Worm (Caenorhabditis elegans) whole organism, dauer: Measurements from ENCODE around the gene srh-303.

Experiments
- unc-62 ChIP-seq: sonication (generic microtip); optimal IDR thresholded peaks from 2 replicates; lab custom pipeline; 2017; ENCODE audit warnings: missing biosample characterization, missing genetic modification reagents, missing genetic modification characterization

Gene srh-303

ce11 chrV:17831350-17831749 lies at the start of gene srh-303:
Gene srh-303, plus strand, starts transcription at chrV:17831650.
- TF ChIP-seq unc-62 (GFP tag; lab: Kevin White, UChicago) = no peak

DNA sequence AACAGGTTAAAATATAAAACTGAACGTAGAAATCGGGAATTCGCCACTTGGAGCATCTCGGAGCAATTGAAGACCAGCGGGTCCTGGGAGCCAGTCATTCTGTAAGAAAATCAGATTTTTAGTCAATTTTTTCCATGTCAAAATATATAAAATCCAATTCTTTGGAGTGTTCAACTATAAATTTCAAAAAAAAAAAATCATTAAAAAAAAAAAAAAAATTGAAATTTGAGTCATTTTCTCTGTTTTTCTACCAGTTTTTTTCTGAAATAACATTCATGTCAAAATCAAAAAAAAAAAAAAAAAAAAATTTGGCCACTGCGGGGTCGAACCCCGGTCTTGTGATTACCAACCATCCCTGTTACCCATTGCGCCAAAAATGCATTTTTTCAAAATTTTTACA lies 47.9 kb upstream of the srh-303 start, which contains the start of gene srab-12:
Gene srab-12 (minus strand): TSS at position 101 of the 400 bp plus-strand sequence.
- no peak for TF ChIP-seq unc-62 (GFP tag; lab: Kevin White, UChicago)

ce11 chrV:17784363-17784762 lies 47.1 kb upstream of the srh-303 start:
- no peak for TF ChIP-seq unc-62 (GFP tag; lab: Kevin White, UChicago)

ce11 chrV:17790191-17790590 lies 41.3 kb upstream of the srh-303 start, which contains the start of gene srh-290:
Gene srh-290, plus strand, starts transcription at chrV:17790491.
- no peak for TF ChIP-seq unc-62 (GFP tag; lab: Kevin White, UChicago)

- no peak for TF ChIP-seq unc-62 (GFP tag; lab: Kevin White, UChicago)
Measured at ce11 chrV:17793986-17794385, 37.5 kb upstream of the srh-303 start, which contains the start of gene srh-289. Gene srh-289, minus strand, starts transcription at chrV:17794086.

- no peak for TF ChIP-seq unc-62 (GFP tag; lab: Kevin White, UChicago)
Measured at ce11 chrV:17795655-17796054, 35.8 kb upstream of the srh-303 start, which contains the start of gene srh-288. Gene srh-288, minus strand, starts transcription at chrV:17795755.

- TF ChIP-seq unc-62 (GFP tag; lab: Kevin White, UChicago) = no peak
Measured at ce11 chrV:17798789-17799188, 32.7 kb upstream of the srh-303 start, which contains the start of gene srx-18. Gene srx-18, minus strand, starts transcription at chrV:17798889.

ce11 chrV:17800538-17800937 lies 30.9 kb upstream of the srh-303 start, which contains the start of gene srh-287:
Gene srh-287, plus strand, starts transcription at chrV:17800838.
- no peak for TF ChIP-seq unc-62 (GFP tag; lab: Kevin White, UChicago)

DNA sequence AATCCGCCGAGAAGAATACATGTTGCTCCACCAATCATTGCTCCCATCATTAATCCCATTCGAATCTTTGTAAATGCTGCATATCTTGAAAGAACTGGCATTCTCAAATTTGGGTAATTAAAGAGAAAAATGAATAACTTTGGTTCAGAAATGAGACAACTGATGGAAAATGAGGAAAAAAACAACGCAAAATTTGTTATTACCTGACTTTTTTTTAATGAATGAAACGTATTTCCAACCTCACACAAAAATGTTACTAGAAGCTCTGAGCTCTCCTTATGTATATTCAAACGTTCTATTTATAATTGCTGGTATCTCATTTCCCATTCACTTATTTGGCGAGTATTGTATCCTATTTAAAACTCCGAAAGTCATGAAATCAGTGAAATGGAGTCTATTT lies 28.9 kb upstream of the srh-303 start, which contains the start of the genes Y94A7B.11 and srh-292:
Gene Y94A7B.11 (minus strand): TSS at position 101 of the 400 bp plus-strand sequence.
Gene srh-292 (plus strand): TSS at position 251 of the 400 bp plus-strand sequence.
- no peak for TF ChIP-seq unc-62 (GFP tag; lab: Kevin White, UChicago)

DNA sequence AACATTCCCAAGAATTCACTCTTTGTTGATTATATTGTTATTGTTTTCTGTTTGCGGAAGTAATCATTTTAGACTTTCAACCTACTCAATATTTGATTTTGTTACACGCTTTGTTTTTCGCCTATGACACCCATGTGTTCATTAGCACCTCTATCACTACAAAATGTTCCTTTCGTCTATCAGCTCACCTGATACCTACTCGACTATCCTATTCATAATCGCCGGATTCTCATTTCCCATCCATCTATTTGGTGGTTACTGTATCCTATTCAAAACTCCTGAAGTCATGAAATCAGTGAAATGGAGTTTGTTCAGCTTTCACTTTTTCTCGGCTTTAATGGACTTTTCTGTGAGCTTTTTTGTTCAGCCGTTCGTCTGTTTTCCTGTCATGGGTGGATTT lies 26.1 kb upstream of the srh-303 start, which contains the start of gene srh-291:
Gene srh-291 (plus strand): TSS at position 301 of the 400 bp plus-strand sequence.
- TF ChIP-seq unc-62 (GFP tag; lab: Kevin White, UChicago) = no peak

- TF ChIP-seq unc-62 (GFP tag; lab: Kevin White, UChicago) = no peak
Measured at ce11 chrV:17810053-17810452, 21.4 kb upstream of the srh-303 start, which contains the start of gene srh-296. Gene srh-296, plus strand, starts transcription at chrV:17810353.

- no peak for TF ChIP-seq unc-62 (GFP tag; lab: Kevin White, UChicago)
Measured at ce11 chrV:17812127-17812526, 19.3 kb upstream of the srh-303 start.

ce11 chrV:17818567-17818966 lies 12.9 kb upstream of the srh-303 start, which contains the start of gene srh-298:
Gene srh-298, plus strand, starts transcription at chrV:17818867.
- no peak for TF ChIP-seq unc-62 (GFP tag; lab: Kevin White, UChicago)

- no peak for TF ChIP-seq unc-62 (GFP tag; lab: Kevin White, UChicago)
Measured at ce11 chrV:17819704-17820103, 11.7 kb upstream of the srh-303 start.

- TF ChIP-seq unc-62 (GFP tag; lab: Kevin White, UChicago) = no peak
Measured at ce11 chrV:17821805-17822204, 9.6 kb upstream of the srh-303 start, which contains the start of gene srh-300. Gene srh-300, plus strand, starts transcription at chrV:17822105.

ce11 chrV:17824610-17825009 lies 6.8 kb upstream of the srh-303 start, which contains the start of gene srh-301:
Gene srh-301, plus strand, starts transcription at chrV:17824910.
- TF ChIP-seq unc-62 (GFP tag; lab: Kevin White, UChicago) = no peak

- no peak for TF ChIP-seq unc-62 (GFP tag; lab: Kevin White, UChicago)
Measured at ce11 chrV:17828310-17828709, 3.1 kb upstream of the srh-303 start, which contains the start of gene srh-304. Gene srh-304, plus strand, starts transcription at chrV:17828610.
